Fruit fly (Drosophila melanogaster): ENCODE measurements around the gene bam.

Gene bam

dm6 chr3R:25247379-25247869, 2.5 kb upstream of the bam start, which contains the start of the genes RpS27 and Nup37 (continued):
- TF ChIP-seq ac (GFP tag; optimal IDR thresholded peaks at IDR 0.05) (peak; percentile 99), Sox100B (GFP tag; optimal IDR thresholded peaks at IDR 0.05) (peak; percentile 97), onecut (GFP tag; IDR thresholded peaks at IDR 0.05) (peak; percentile 97), CG9817 (tag; optimal IDR thresholded peaks at IDR 0.05) (peak; percentile 99), CG18764 (GFP tag; optimal IDR thresholded peaks at IDR 0.05) (peak; percentile 98), zen2 (GFP tag; IDR thresholded peaks at IDR 0.05; ENCODE audit: partially characterized antibody) (no peak), fd3F (GFP tag; optimal IDR thresholded peaks at IDR 0.05) (peak; percentile 97), CG12219 (GFP tag; optimal IDR thresholded peaks at IDR 0.05) (peak; percentile 95), Dfd (GFP tag; optimal IDR thresholded peaks at IDR 0.05) (no peak), Lhr (GFP tag; optimal IDR thresholded peaks at IDR 0.05) (peak; percentile 97), chn (GFP tag; optimal IDR thresholded peaks at IDR 0.05) (peak; percentile 98), CG2712 (tag; optimal IDR thresholded peaks at IDR 0.05) (peak; percentile 94), toy (GFP tag; IDR thresholded peaks at IDR 0.05) (peak; percentile 95), Ets97D (GFP tag; optimal IDR thresholded peaks at IDR 0.05) (peak; percentile 100), inv (GFP tag; IDR thresholded peaks at IDR 0.05; ENCODE audit: partially characterized antibody) (no peak), klu (GFP tag; IDR thresholded peaks at IDR 0.05) (peak; percentile 92), MBD-R2 (GFP tag; IDR thresholded peaks at IDR 0.05) (peak; percentile 86), Scr (GFP tag; IDR thresholded peaks at IDR 0.05; ENCODE audit: partially characterized antibody) (peak; percentile 41; the same call in 1 of the 2 replicates), CG2116 (GFP tag; optimal IDR thresholded peaks at IDR 0.05) (peak; percentile 94), CG9797 (GFP tag; optimal IDR thresholded peaks at IDR 0.05) (peak; percentile 96), vvl (GFP tag; IDR thresholded peaks at IDR 0.05) (peak; percentile 98), twi (tag; optimal IDR thresholded peaks at IDR 0.05) (peak; percentile 93), sens (GFP tag) (peak; percentile 99), Pdp1 (GFP tag; optimal IDR thresholded peaks at IDR 0.05) (peak; percentile 94 to 97), tll (GFP tag; optimal IDR thresholded peaks at IDR 0.05) (peak in 1 of 2 experiments; percentile 88), salm (tag; optimal IDR thresholded peaks at IDR 0.05) (peak; percentile 90), Camta (GFP tag; optimal IDR thresholded peaks at IDR 0.05) (peak; percentile 98), Gug (GFP tag; IDR thresholded peaks at IDR 0.05) (peak; percentile 92), CG3407 (GFP tag; optimal IDR thresholded peaks at IDR 0.05) (peak; percentile 98), Dll (GFP tag; IDR thresholded peaks at IDR 0.05; ENCODE audit: partially characterized antibody) (no peak), gsb (GFP tag; IDR thresholded peaks at IDR 0.05) (peak; percentile 95), CG1529 (GFP tag; optimal IDR thresholded peaks at IDR 0.05) (peak; percentile 96), pan (optimal IDR thresholded peaks at IDR 0.05) (no peak), pan (GFP tag; optimal IDR thresholded peaks at IDR 0.05 in 1 of 2, IDR thresholded peaks at IDR 0.05 in 1 of 2) (peak in 1 of 2 experiments; percentile 97), CG6765 (GFP tag; optimal IDR thresholded peaks at IDR 0.05) (peak; percentile 100), pzg (GFP tag; optimal IDR thresholded peaks at IDR 0.05) (peak; percentile 97), dm (GFP tag; optimal IDR thresholded peaks at IDR 0.05) (peak; percentile 99), Fer2 (tag; optimal IDR thresholded peaks at IDR 0.05) (peak; percentile 98), Awh (GFP tag; IDR thresholded peaks at IDR 0.05) (peak; percentile 98), nerfin-1 (tag; optimal IDR thresholded peaks at IDR 0.05) (peak; percentile 94), B-H2 (GFP tag; optimal IDR thresholded peaks at IDR 0.05) (peak; percentile 100), CG7271 (tag; optimal IDR thresholded peaks at IDR 0.05) (peak; percentile 99), CG34422 (GFP tag; IDR thresholded peaks at IDR 0.05) (peak; percentile 97)
